Worm (Caenorhabditis elegans) whole organism, mixed stage, embryonic: ENCODE data around the gene F31F6.2.
A peak's percentile ranks its signal among the peaks of the same experiment; 100 is the strongest.

ENCODE experiments used
- M03D4.4 ChIP-seq: sonication (generic microtip); optimal IDR thresholded peaks from 2 replicates; lab custom pipeline; 2017; ENCODE audit warnings: mild to moderate bottlenecking, missing genetic modification characterization, missing compliant biosample characterization
- blmp-1 ChIP-seq: fragments of 150-350 bp; optimal IDR thresholded peaks from 2 replicates; lab custom pipeline; 2014; ENCODE audit warnings: missing biosample characterization, missing genetic modification characterization
- ceh-39 ChIP-seq: fragments of 150-350 bp; optimal IDR thresholded peaks from 2 replicates; lab custom pipeline; 2014; ENCODE audit warnings: missing biosample characterization, missing genetic modification characterization
- ceh-43 ChIP-seq: fragments of 200-800 bp; sonication (Bioruptor generic); optimal IDR thresholded peaks from 2 replicates; lab custom pipeline; 2018; ENCODE audit warnings: mild to moderate bottlenecking, missing genetic modification characterization, moderate library complexity, missing compliant biosample characterization
- ceh-83 ChIP-seq: fragments of 200-800 bp; sonication (Bioruptor generic); optimal IDR thresholded peaks from 2 replicates; lab custom pipeline; 2018; ENCODE audit warnings: mild to moderate bottlenecking, missing genetic modification characterization, missing compliant biosample characterization
- ces-1 ChIP-seq: fragments of 150-350 bp; optimal IDR thresholded peaks from 2 replicates; lab custom pipeline; 2014; ENCODE audit warnings: missing biosample characterization, missing genetic modification reagents, missing genetic modification characterization
- cnd-1 ChIP-seq: fragments of 200-800 bp; sonication (Bioruptor generic); optimal IDR thresholded peaks from 2 replicates; lab custom pipeline; 2018; ENCODE audit warnings: mild to moderate bottlenecking, missing genetic modification characterization, missing compliant biosample characterization
- drap-1 ChIP-seq: fragments of 200-800 bp; sonication (Bioruptor generic); optimal IDR thresholded peaks from 3 replicates; lab custom pipeline; 2018; ENCODE audit warnings: mild to moderate bottlenecking, missing genetic modification characterization, missing compliant biosample characterization
- elt-1 ChIP-seq: sonication (generic microtip); optimal IDR thresholded peaks from 2 replicates; lab custom pipeline; 2017; ENCODE audit warnings: missing genetic modification characterization, mild to moderate bottlenecking, missing compliant biosample characterization, antibody characterized with exemption, moderate library complexity, borderline replicate concordance; ENCODE audit not compliant: insufficient read depth
- elt-3 ChIP-seq: fragments of 150-350 bp; optimal IDR thresholded peaks from 2 replicates; lab custom pipeline; 2014; ENCODE audit warnings: missing biosample characterization, missing genetic modification characterization
- flh-1 ChIP-seq: fragments of 200-800 bp; sonication (Bioruptor generic); optimal IDR thresholded peaks from 2 replicates; lab custom pipeline; 2018; ENCODE audit warnings: mild to moderate bottlenecking, missing genetic modification characterization, moderate library complexity, missing compliant biosample characterization
- ham-2 ChIP-seq: fragments of 200-800 bp; sonication (Bioruptor generic); optimal IDR thresholded peaks from 2 replicates; lab custom pipeline; 2018; ENCODE audit warnings: mild to moderate bottlenecking, missing genetic modification characterization, missing compliant biosample characterization
- hlh-1 ChIP-seq: fragments of 150-350 bp; optimal IDR thresholded peaks from 2 replicates; lab custom pipeline; 2014; ENCODE audit warnings: missing biosample characterization, missing genetic modification reagents, missing genetic modification characterization
- lin-13 ChIP-seq: fragments of 150-350 bp; optimal IDR thresholded peaks from 2 replicates; lab custom pipeline; 2014; ENCODE audit warnings: missing biosample characterization, missing genetic modification characterization
- lin-32 ChIP-seq: fragments of 200-800 bp; sonication (Bioruptor generic); optimal IDR thresholded peaks from 2 replicates; lab custom pipeline; 2018; ENCODE audit warnings: mild to moderate bottlenecking, missing genetic modification characterization, missing compliant biosample characterization
- lsy-2 ChIP-seq: fragments of 150-350 bp; optimal IDR thresholded peaks from 2 replicates; lab custom pipeline; 2014; ENCODE audit warnings: missing biosample characterization, missing genetic modification characterization
- mab-5 ChIP-seq: fragments of 150-350 bp; optimal IDR thresholded peaks from 2 replicates; lab custom pipeline; 2014; ENCODE audit warnings: missing biosample characterization, missing genetic modification characterization
- mep-1 ChIP-seq: fragments of 150-350 bp; optimal IDR thresholded peaks from 2 replicates; lab custom pipeline; 2017; ENCODE audit warnings: missing biosample characterization, missing genetic modification reagents, missing genetic modification characterization, inconsistent platforms
- mls-2 ChIP-seq: sonication (generic microtip); optimal IDR thresholded peaks from 2 replicates; lab custom pipeline; 2016; ENCODE audit warnings: mild to moderate bottlenecking, missing genetic modification characterization, moderate library complexity, missing compliant biosample characterization
- nhr-12 ChIP-seq: fragments of 150-350 bp; optimal IDR thresholded peaks from 2 replicates; lab custom pipeline; 2014; ENCODE audit warnings: missing biosample characterization, missing genetic modification characterization
- nhr-237 ChIP-seq: fragments of 150-350 bp; optimal IDR thresholded peaks from 2 replicates; lab custom pipeline; 2014; ENCODE audit warnings: missing biosample characterization, missing genetic modification characterization
- nhr-28 ChIP-seq: fragments of 150-350 bp; optimal IDR thresholded peaks from 2 replicates; lab custom pipeline; 2014; ENCODE audit warnings: missing biosample characterization, missing genetic modification characterization
- nhr-76 ChIP-seq: sonication (generic microtip); optimal IDR thresholded peaks from 2 replicates; lab custom pipeline; 2017; ENCODE audit warnings: missing biosample characterization, missing genetic modification characterization
- pha-4 ChIP-seq: fragments of 150-350 bp; optimal IDR thresholded peaks from 2 replicates; lab custom pipeline; 2018; ENCODE audit warnings: missing biosample characterization, missing genetic modification reagents, missing genetic modification characterization
- sem-2 ChIP-seq: fragments of 200-800 bp; sonication (Bioruptor generic); optimal IDR thresholded peaks from 2 replicates; lab custom pipeline; 2018; ENCODE audit warnings: mild to moderate bottlenecking, missing genetic modification characterization, missing compliant biosample characterization
- snpc-4 ChIP-seq: fragments of 150-350 bp; optimal IDR thresholded peaks from 2 replicates; lab custom pipeline; 2014; ENCODE audit warnings: missing biosample characterization, missing genetic modification characterization
- sptf-1 ChIP-seq: sonication (generic microtip); optimal IDR thresholded peaks from 2 replicates; lab custom pipeline; 2017; ENCODE audit warnings: mild to moderate bottlenecking, missing genetic modification characterization, moderate library complexity, missing compliant biosample characterization
- tbx-8 ChIP-seq: fragments of 200-800 bp; sonication (Bioruptor generic); optimal IDR thresholded peaks from 2 replicates; lab custom pipeline; 2018; ENCODE audit warnings: mild to moderate bottlenecking, missing genetic modification characterization, moderate library complexity, missing compliant biosample characterization
- unc-120 ChIP-seq: sonication (generic microtip); optimal IDR thresholded peaks from 2 replicates; lab custom pipeline; 2017; ENCODE audit warnings: missing genetic modification characterization, missing compliant biosample characterization; ENCODE audit not compliant: poor library complexity, severe bottlenecking
- unc-39 ChIP-seq: fragments of 150-350 bp; optimal IDR thresholded peaks from 2 replicates; lab custom pipeline; 2014; ENCODE audit warnings: missing biosample characterization, missing genetic modification characterization
- unc-62 ChIP-seq: fragments of 150-350 bp; optimal IDR thresholded peaks from 2 replicates; lab custom pipeline; 2014; ENCODE audit warnings: missing biosample characterization, missing genetic modification reagents, missing genetic modification characterization
- zip-8 ChIP-seq: fragments of 150-350 bp; optimal IDR thresholded peaks from 2 replicates; lab custom pipeline; 2014; ENCODE audit warnings: missing biosample characterization, missing genetic modification characterization
- ztf-11 ChIP-seq: fragments of 150-350 bp; optimal IDR thresholded peaks from 2 replicates; lab custom pipeline; 2014; ENCODE audit warnings: missing biosample characterization, missing genetic modification characterization

F31F6.2 gene

DNA sequence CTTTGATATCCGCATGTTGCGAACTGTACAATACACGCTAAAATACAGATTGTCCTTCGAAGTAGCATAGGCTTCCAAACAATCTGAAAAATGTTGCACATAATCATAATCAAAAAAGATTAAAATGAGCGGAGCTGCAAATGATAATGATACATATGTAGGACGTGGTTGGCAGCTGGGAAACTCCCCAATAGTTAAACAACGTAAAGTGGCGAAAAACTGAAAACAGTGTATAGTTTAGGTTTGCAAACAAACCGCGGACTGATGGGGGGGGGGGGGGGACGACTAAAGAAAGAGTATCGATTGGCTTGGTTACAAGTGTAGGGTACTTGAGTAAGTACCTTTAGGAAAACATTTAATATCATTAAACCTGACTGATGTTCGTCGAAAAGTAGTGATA, 33.5 kb upstream of the F31F6.2 start, which contains the start of gene hex-5:
TSS of gene hex-5 (minus strand) at position 101 of the 400 bp plus-strand sequence.
- no peak for TF ChIP-seq mab-5 (tag; lab: Kevin White, UChicago)
- TF ChIP-seq ham-2 (GFP tag; lab: Kevin White, UChicago): no peak
- TF ChIP-seq drap-1 (GFP tag; lab: Kevin White, UChicago): no peak
- TF ChIP-seq ceh-83 (GFP tag; lab: Kevin White, UChicago): no peak
- no peak for TF ChIP-seq ces-1 (GFP tag; lab: Kevin White, UChicago)
- no peak for TF ChIP-seq M03D4.4
- TF ChIP-seq nhr-12 (tag; lab: Kevin White, UChicago): no peak
- TF ChIP-seq unc-62: no peak
- TF ChIP-seq flh-1 (GFP tag; lab: Kevin White, UChicago): no peak
- TF ChIP-seq sem-2: no peak
- no peak for TF ChIP-seq snpc-4 (tag; lab: Kevin White, UChicago)
- no peak for TF ChIP-seq ceh-39 (tag; lab: Kevin White, UChicago)
- no peak for TF ChIP-seq unc-39 (tag; lab: Kevin White, UChicago)

DNA sequence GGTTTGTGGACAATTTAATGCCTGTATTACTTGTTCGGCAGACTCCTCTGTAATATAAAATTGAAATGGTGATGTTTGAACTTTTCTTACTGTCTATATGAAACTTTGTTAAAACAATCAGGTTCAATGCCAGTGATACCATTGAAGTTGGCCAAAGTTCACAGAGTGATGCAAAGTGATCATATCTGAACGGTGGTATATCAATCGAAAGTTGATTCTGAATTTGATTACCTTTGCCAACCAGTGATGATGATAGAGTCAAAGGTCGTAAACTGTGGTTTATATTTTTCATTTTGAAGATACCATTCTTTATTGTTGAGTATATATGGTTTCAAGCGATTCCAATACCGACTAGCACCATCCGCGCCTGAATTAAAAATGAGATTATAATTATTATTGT, 31.7 kb upstream of the F31F6.2 start:
- TF ChIP-seq mab-5 (tag; lab: Kevin White, UChicago) (no peak), mls-2 (tag; lab: Kevin White, UChicago) (no peak), zip-8 (tag; lab: Kevin White, UChicago) (no peak), nhr-28 (tag; lab: Kevin White, UChicago) (no peak), lin-32 (GFP tag; lab: Kevin White, UChicago) (no peak), nhr-237 (tag; lab: Kevin White, UChicago) (no peak), hlh-1 (tag; lab: Kevin White, UChicago) (no peak)

DNA sequence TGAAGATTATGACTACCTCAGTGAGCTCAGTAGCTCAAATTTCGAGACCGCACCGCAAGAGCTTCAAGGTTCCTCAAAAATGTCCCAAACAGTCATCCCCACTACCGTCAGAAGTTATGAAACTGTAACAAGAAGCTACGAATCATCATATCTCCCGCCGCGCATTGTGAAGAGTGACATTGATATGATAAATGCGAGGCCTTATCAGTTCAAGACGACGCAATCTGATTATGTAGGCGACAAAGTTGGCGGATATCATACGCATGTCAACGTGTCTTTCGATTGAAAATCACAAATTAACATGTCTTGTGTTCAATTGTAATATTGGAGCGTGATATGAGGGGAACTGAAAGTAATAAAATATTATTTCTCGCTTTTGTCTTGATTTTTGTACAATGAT, 28.8 kb upstream of the F31F6.2 start:
- TF ChIP-seq elt-3 (tag; lab: Kevin White, UChicago) (peak; percentile 59), ztf-11 (tag; lab: Kevin White, UChicago) (no peak), unc-39 (tag; lab: Kevin White, UChicago) (no peak), ces-1 (GFP tag; lab: Kevin White, UChicago) (no peak), flh-1 (GFP tag; lab: Kevin White, UChicago) (no peak), nhr-12 (tag; lab: Kevin White, UChicago) (no peak), sptf-1 (tag; lab: Kevin White, UChicago) (no peak), mls-2 (tag; lab: Kevin White, UChicago) (no peak)

DNA sequence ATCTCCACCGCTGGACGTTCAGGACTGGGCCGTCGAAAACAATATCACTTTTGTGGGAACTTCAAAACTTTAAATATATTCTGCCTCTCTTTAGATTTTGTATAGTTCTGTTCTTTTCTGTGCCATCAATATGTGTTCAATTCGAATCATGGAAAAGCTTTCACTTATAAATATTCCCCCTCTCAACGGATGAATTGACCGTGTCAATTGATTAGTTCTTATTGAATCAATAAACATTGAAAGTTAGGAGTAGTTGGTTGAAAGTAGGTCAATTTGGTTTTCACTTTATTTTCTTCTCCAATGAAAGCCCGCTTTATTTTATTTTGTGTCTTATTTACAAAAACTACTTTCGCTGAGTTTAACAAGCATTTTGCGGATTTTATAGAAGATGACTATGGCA, 26.5 kb upstream of the F31F6.2 start, which contains the start of gene lips-8:
TSS of gene lips-8 (plus strand) at position 301 of the 400 bp plus-strand sequence.
- TF ChIP-seq pha-4 (tag; lab: Kevin White, UChicago) (no peak), mls-2 (tag; lab: Kevin White, UChicago) (no peak), nhr-237 (tag; lab: Kevin White, UChicago) (no peak), nhr-76 (tag; lab: Kevin White, UChicago) (no peak), lsy-2 (no peak), ceh-39 (tag; lab: Kevin White, UChicago) (no peak), tbx-8 (no peak), mab-5 (tag; lab: Kevin White, UChicago) (no peak), unc-120 (no peak), sem-2 (no peak), ceh-83 (GFP tag; lab: Kevin White, UChicago) (no peak), M03D4.4 (no peak), drap-1 (GFP tag; lab: Kevin White, UChicago) (no peak), ham-2 (GFP tag; lab: Kevin White, UChicago) (no peak), nhr-12 (tag; lab: Kevin White, UChicago) (no peak)

DNA sequence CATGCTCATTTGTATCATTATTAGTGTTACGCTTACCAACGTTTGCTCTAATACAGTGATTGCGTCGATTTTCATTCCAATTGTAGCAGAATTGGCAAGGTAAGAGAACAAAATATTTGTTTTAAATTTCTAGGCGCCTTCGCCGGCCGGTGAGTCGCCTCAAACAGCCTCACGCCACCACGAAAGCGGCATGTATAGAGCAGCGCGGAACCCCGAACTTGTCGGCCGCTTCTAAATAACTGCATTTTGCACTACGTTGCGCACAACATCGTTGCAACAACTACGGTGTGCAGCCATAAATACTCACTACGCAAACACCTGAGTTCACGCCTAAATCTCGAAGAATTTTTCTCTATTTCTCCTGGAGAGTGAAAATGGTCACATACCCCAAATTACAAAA, 25.5 kb upstream of the F31F6.2 start:
- no peak for TF ChIP-seq lin-32 (GFP tag; lab: Kevin White, UChicago)
- no peak for TF ChIP-seq ztf-11 (tag; lab: Kevin White, UChicago)
- TF ChIP-seq hlh-1 (tag; lab: Kevin White, UChicago): no peak
- TF ChIP-seq unc-39 (tag; lab: Kevin White, UChicago): no peak
- no peak for TF ChIP-seq sem-2
- no peak for TF ChIP-seq lin-13
- TF ChIP-seq snpc-4 (tag; lab: Kevin White, UChicago): no peak

DNA sequence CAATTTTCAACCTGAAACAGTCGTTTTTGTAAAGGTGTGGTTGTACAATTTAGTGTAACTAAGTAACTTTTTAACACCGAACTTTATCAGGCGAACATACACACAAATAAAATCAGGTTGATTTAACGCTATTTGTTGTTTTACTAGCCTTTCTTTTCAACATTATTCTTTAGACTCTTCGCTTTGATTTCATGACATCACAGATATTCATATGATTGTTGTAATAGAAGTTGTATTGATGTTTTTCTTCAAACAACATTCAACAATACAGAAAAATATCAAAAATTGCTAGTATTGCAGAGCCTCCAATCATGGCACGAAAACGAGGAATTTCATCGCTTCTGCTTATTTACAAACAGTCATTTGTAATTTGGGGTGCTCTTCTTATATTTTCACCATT, 23.2 kb upstream of the F31F6.2 start, which contains the start of gene nac-1:
TSS of gene nac-1 (plus strand) at position 301 of the 400 bp plus-strand sequence.
- TF ChIP-seq mep-1 (tag; lab: Kevin White, UChicago): no peak
- TF ChIP-seq hlh-1 (tag; lab: Kevin White, UChicago): no peak
- no peak for TF ChIP-seq unc-39 (tag; lab: Kevin White, UChicago)
- TF ChIP-seq flh-1 (GFP tag; lab: Kevin White, UChicago): no peak
- no peak for TF ChIP-seq elt-3 (tag; lab: Kevin White, UChicago)
- no peak for TF ChIP-seq elt-1 (tag; lab: Kevin White, UChicago)
- TF ChIP-seq ceh-43: no peak
- no peak for TF ChIP-seq tbx-8
- no peak for TF ChIP-seq nhr-76 (tag; lab: Kevin White, UChicago)
- TF ChIP-seq ceh-83 (GFP tag; lab: Kevin White, UChicago): no peak
- TF ChIP-seq ceh-39 (tag; lab: Kevin White, UChicago): no peak
- TF ChIP-seq zip-8 (tag; lab: Kevin White, UChicago): no peak
- no peak for TF ChIP-seq blmp-1
- no peak for TF ChIP-seq mls-2 (tag; lab: Kevin White, UChicago)
- no peak for TF ChIP-seq lsy-2
- no peak for TF ChIP-seq M03D4.4
- no peak for TF ChIP-seq cnd-1
